Fruit fly (Drosophila melanogaster) whole organism, embryonic: ENCODE measurements around the gene Lcp65Ad.
A peak's percentile ranks its signal among the peaks of the same experiment; 100 is the strongest.

Source experiments
- BEAF-32 ChIP-seq: fragments of 200-800 bp; sonication (Bioruptor generic); optimal IDR thresholded peaks from 3 replicates; lab custom pipeline; 2017; ENCODE audit warnings: missing biosample characterization, missing genetic modification characterization, mild to moderate bottlenecking, moderate library complexity, missing genetic modification reagents
- Bgb ChIP-seq: fragments of 200-800 bp; sonication (Bioruptor generic); IDR thresholded peaks from 2 replicates; pipeline ENCODE4 v1.3.6; 2022; ENCODE audit warnings: missing biosample characterization, missing genetic modification characterization; ENCODE audit not compliant: partially characterized antibody
- CG10267 ChIP-seq: fragments of 200-800 bp; sonication (Bioruptor generic); optimal IDR thresholded peaks from 2 replicates; lab custom pipeline; 2018; ENCODE audit warnings: missing biosample characterization, mild to moderate bottlenecking, missing genetic modification characterization, moderate library complexity
- CG13287 ChIP-seq: fragments of 200-800 bp; sonication (Bioruptor generic); IDR thresholded peaks from 2 replicates; pipeline ENCODE4 v1.3.6; 2022; ENCODE audit warnings: missing biosample characterization, missing genetic modification characterization; ENCODE audit not compliant: partially characterized antibody
- CG14050 ChIP-seq: fragments of 200-800 bp; sonication (Bioruptor generic); IDR thresholded peaks from 3 replicates; pipeline ENCODE4 v1.3.6; 2022; ENCODE audit warnings: missing biosample characterization, missing genetic modification characterization
- CG15269 ChIP-seq: fragments of 200-800 bp; sonication (Bioruptor generic); optimal IDR thresholded peaks from 2 replicates; lab custom pipeline; 2018; ENCODE audit warnings: missing biosample characterization, mild to moderate bottlenecking, missing genetic modification characterization, moderate library complexity
- CG1529 ChIP-seq: fragments of 200-800 bp; sonication (Bioruptor generic); optimal IDR thresholded peaks from 3 replicates; lab custom pipeline; 2018; ENCODE audit warnings: missing biosample characterization, missing genetic modification characterization
- CG16863 ChIP-seq: fragments of 200-800 bp; sonication (Bioruptor generic); optimal IDR thresholded peaks from 3 replicates; lab custom pipeline; 2016; ENCODE audit warnings: missing biosample characterization, missing genetic modification characterization
- CG17359 ChIP-seq: fragments of 200-800 bp; sonication (Bioruptor generic); optimal IDR thresholded peaks from 3 replicates; lab custom pipeline; 2018; ENCODE audit warnings: missing biosample characterization, mild to moderate bottlenecking, missing genetic modification characterization, moderate library complexity
- CG17612 ChIP-seq: fragments of 200-800 bp; sonication (Bioruptor generic); IDR thresholded peaks from 2 replicates; pipeline ENCODE4 v1.3.6; 2022; ENCODE audit warnings: missing biosample characterization, missing genetic modification characterization
- CG18764 ChIP-seq: fragments of 200-800 bp; sonication (Bioruptor generic); optimal IDR thresholded peaks from 3 replicates; lab custom pipeline; 2016; ENCODE audit warnings: missing biosample characterization, missing genetic modification characterization
- CG31441 ChIP-seq: fragments of 200-800 bp; sonication (Bioruptor generic); IDR thresholded peaks from 2 replicates; pipeline ENCODE4 v1.3.6; 2022; ENCODE audit warnings: missing biosample characterization, missing genetic modification characterization
- CG33213 ChIP-seq: fragments of 200-800 bp; sonication (Bioruptor generic); optimal IDR thresholded peaks from 3 replicates; lab custom pipeline; 2016; ENCODE audit warnings: missing biosample characterization, missing genetic modification characterization
- CG34224 ChIP-seq: fragments of 200-800 bp; sonication (Bioruptor generic); IDR thresholded peaks from 3 replicates; pipeline ENCODE4 v1.3.6; 2022; ENCODE audit warnings: missing biosample characterization, missing genetic modification characterization; ENCODE audit not compliant: partially characterized antibody
- CG4424 ChIP-seq: fragments of 200-800 bp; sonication (Bioruptor generic); optimal IDR thresholded peaks from 3 replicates; lab custom pipeline; 2016; ENCODE audit warnings: missing biosample characterization, missing genetic modification characterization
- CG7987 ChIP-seq: fragments of 200-800 bp; sonication (Bioruptor generic); optimal IDR thresholded peaks from 2 replicates; lab custom pipeline; 2018; ENCODE audit warnings: missing biosample characterization, mild to moderate bottlenecking, missing genetic modification characterization, moderate library complexity
- CG9609 ChIP-seq: fragments of 200-800 bp; sonication (Bioruptor generic); optimal IDR thresholded peaks from 3 replicates; lab custom pipeline; 2016; ENCODE audit warnings: missing biosample characterization, missing genetic modification characterization
- CG9817 ChIP-seq: fragments of 200-800 bp; sonication (Bioruptor generic); optimal IDR thresholded peaks from 2 replicates; lab custom pipeline; 2018; ENCODE audit warnings: missing biosample characterization, mild to moderate bottlenecking, missing genetic modification characterization, moderate library complexity
- CG9932 ChIP-seq: fragments of 200-800 bp; sonication (Bioruptor generic); IDR thresholded peaks from 2 replicates; pipeline ENCODE4 v1.3.6; 2022; ENCODE audit warnings: missing biosample characterization, missing genetic modification characterization
- Ets65A ChIP-seq: fragments of 200-800 bp; sonication (Bioruptor generic); peaks from one replicate; lab custom pipeline; 2016; ENCODE audit warnings: missing biosample characterization, missing genetic modification characterization
- Fer1 ChIP-seq: fragments of 200-800 bp; sonication (Bioruptor generic); optimal IDR thresholded peaks from 2 replicates; lab custom pipeline; 2017; ENCODE audit warnings: missing biosample characterization, mild to moderate bottlenecking, missing genetic modification characterization
- Gsc ChIP-seq: fragments of 200-800 bp; sonication (Bioruptor generic); IDR thresholded peaks from 2 replicates; pipeline ENCODE4 v1.3.6; 2022; ENCODE audit warnings: missing biosample characterization, missing genetic modification characterization
- Hmr ChIP-seq: fragments of 200-800 bp; sonication (Bioruptor generic); optimal IDR thresholded peaks from 3 replicates; lab custom pipeline; 2017; ENCODE audit warnings: mild to moderate bottlenecking, missing biosample characterization, missing genetic modification reagents, missing genetic modification characterization
- Hr78 ChIP-seq, 2 experiments: fragments of 200-800 bp in 1 of 2; fragments of >200 bp in 1 of 2; sonication (Bioruptor generic) in 1 of 2; optimal IDR thresholded peaks; 2 replicates each; lab custom pipeline; 2017 to 2019; ENCODE audit warnings: missing biosample characterization in 2 of 2, missing genetic modification characterization in 2 of 2, mild to moderate bottlenecking in 1 of 2, moderate library complexity in 1 of 2
- Nf-YB ChIP-seq: fragments of 200-800 bp; sonication (Bioruptor generic); optimal IDR thresholded peaks from 3 replicates; lab custom pipeline; 2019; ENCODE audit warnings: missing biosample characterization, mild to moderate bottlenecking, missing genetic modification characterization, moderate library complexity
- Oaz ChIP-seq: fragments of 200-800 bp; sonication (Bioruptor generic); IDR thresholded peaks from 2 replicates; pipeline ENCODE4 v1.3.6; 2022; ENCODE audit warnings: missing biosample characterization, missing genetic modification characterization
- Oli ChIP-seq: fragments of 200-800 bp; sonication (Bioruptor generic); optimal IDR thresholded peaks from 2 replicates; lab custom pipeline; 2018; ENCODE audit warnings: missing biosample characterization, mild to moderate bottlenecking, missing genetic modification characterization, moderate library complexity
- Six4 ChIP-seq: fragments of 200-800 bp; sonication (Bioruptor generic); optimal IDR thresholded peaks from 2 replicates; lab custom pipeline; 2016; ENCODE audit warnings: missing biosample characterization, missing genetic modification characterization
- Sry-δ ChIP-seq: fragments of 200-800 bp; sonication (Bioruptor generic); optimal IDR thresholded peaks from 2 replicates; lab custom pipeline; 2016; ENCODE audit warnings: missing biosample characterization, missing genetic modification characterization
- Xbp1 ChIP-seq: fragments of 200-800 bp; sonication (Bioruptor generic); optimal IDR thresholded peaks from 3 replicates; lab custom pipeline; 2016; ENCODE audit warnings: missing biosample characterization, mild to moderate bottlenecking, missing genetic modification characterization
- az2 ChIP-seq: fragments of 200-800 bp; sonication (Bioruptor generic); optimal IDR thresholded peaks from 3 replicates; lab custom pipeline; 2016; ENCODE audit warnings: missing biosample characterization, missing genetic modification characterization
- bbx ChIP-seq: fragments of 200-800 bp; sonication (Bioruptor generic); IDR thresholded peaks from 2 replicates; pipeline ENCODE4 v1.3.6; 2022; ENCODE audit warnings: missing biosample characterization, missing genetic modification characterization; ENCODE audit not compliant: partially characterized antibody
- cato ChIP-seq: fragments of 200-800 bp; sonication (Bioruptor generic); optimal IDR thresholded peaks from 2 replicates; lab custom pipeline; 2016; ENCODE audit warnings: missing biosample characterization, missing genetic modification characterization, borderline replicate concordance
- gfzf ChIP-seq: fragments of 200-800 bp; sonication (Bioruptor generic); optimal IDR thresholded peaks from 2 replicates; lab custom pipeline; 2016; ENCODE audit warnings: missing biosample characterization, mild to moderate bottlenecking, missing genetic modification characterization, moderate library complexity
- hkb ChIP-seq, 2 experiments: fragments of 200-800 bp in 1 of 2; fragments of >200 bp in 1 of 2; sonication (Bioruptor generic) in 1 of 2; IDR thresholded peaks in 1 of 2; optimal IDR thresholded peaks in 1 of 2; 2 replicates each; pipeline versions ENCODE4 v1.3.6 to Lab custom; 2017 to 2022; ENCODE audit warnings: missing biosample characterization in 1 of 2, missing genetic modification characterization in 1 of 2
- jing ChIP-seq: fragments of 200-800 bp; sonication (Bioruptor generic); optimal IDR thresholded peaks from 2 replicates; lab custom pipeline; 2018; ENCODE audit warnings: missing biosample characterization, mild to moderate bottlenecking, missing genetic modification characterization
- lbe ChIP-seq: fragments of 200-800 bp; sonication (Bioruptor generic); optimal IDR thresholded peaks from 2 replicates; lab custom pipeline; 2016; ENCODE audit warnings: missing biosample characterization, mild to moderate bottlenecking, missing genetic modification characterization
- pho ChIP-seq: fragments of 200-800 bp; sonication (Bioruptor generic); optimal IDR thresholded peaks from 2 replicates; lab custom pipeline; 2016; ENCODE audit warnings: missing biosample characterization, missing genetic modification characterization
- phol ChIP-seq: fragments of 200-800 bp; sonication (Bioruptor generic); optimal IDR thresholded peaks from 3 replicates; lab custom pipeline; 2018; ENCODE audit warnings: missing biosample characterization, mild to moderate bottlenecking, missing genetic modification characterization, moderate library complexity
- pzg ChIP-seq: fragments of 200-800 bp; sonication (Bioruptor generic); optimal IDR thresholded peaks from 3 replicates; lab custom pipeline; 2018; ENCODE audit warnings: missing biosample characterization, mild to moderate bottlenecking, missing genetic modification characterization, moderate library complexity
- sens-2 ChIP-seq: fragments of 200-800 bp; sonication (Bioruptor generic); IDR thresholded peaks from 2 replicates; pipeline ENCODE4 v1.3.6; 2022; ENCODE audit warnings: missing biosample characterization, missing genetic modification characterization
- shn ChIP-seq: fragments of 200-800 bp; sonication (Bioruptor generic); optimal IDR thresholded peaks from 3 replicates; lab custom pipeline; 2016; ENCODE audit warnings: missing biosample characterization, missing genetic modification characterization
- sisA ChIP-seq: fragments of 200-800 bp; sonication (Bioruptor generic); IDR thresholded peaks from 2 replicates; pipeline ENCODE4 v1.3.6; 2022; ENCODE audit warnings: missing biosample characterization, missing genetic modification characterization
- slbo ChIP-seq: fragments of 200-800 bp; sonication (Bioruptor generic); IDR thresholded peaks from 2 replicates; pipeline ENCODE4 v1.3.6; 2022; ENCODE audit warnings: missing biosample characterization, missing genetic modification characterization
- sna ChIP-seq: fragments of 200-800 bp; sonication (Bioruptor generic); IDR thresholded peaks from 2 replicates; pipeline ENCODE4 v1.3.6; 2022; ENCODE audit warnings: missing biosample characterization, missing genetic modification characterization; ENCODE audit not compliant: partially characterized antibody
- tin ChIP-seq: fragments of 200-800 bp; sonication (Bioruptor generic); optimal IDR thresholded peaks from 3 replicates; lab custom pipeline; 2016; ENCODE audit warnings: missing biosample characterization, missing genetic modification characterization
- tll ChIP-seq, 2 experiments: fragments of 200-800 bp in 1 of 2; fragments of >200 bp in 1 of 2; sonication (Bioruptor generic) in 1 of 2; optimal IDR thresholded peaks; 2 replicates each; lab custom pipeline; 2017 to 2019; ENCODE audit warnings: missing biosample characterization in 2 of 2, missing genetic modification characterization in 2 of 2, mild to moderate bottlenecking in 1 of 2, moderate library complexity in 1 of 2
- tx ChIP-seq: fragments of 200-800 bp; sonication (Bioruptor generic); optimal IDR thresholded peaks from 2 replicates; lab custom pipeline; 2016; ENCODE audit warnings: missing biosample characterization, missing genetic modification characterization

The Lcp65Ad gene

DNA sequence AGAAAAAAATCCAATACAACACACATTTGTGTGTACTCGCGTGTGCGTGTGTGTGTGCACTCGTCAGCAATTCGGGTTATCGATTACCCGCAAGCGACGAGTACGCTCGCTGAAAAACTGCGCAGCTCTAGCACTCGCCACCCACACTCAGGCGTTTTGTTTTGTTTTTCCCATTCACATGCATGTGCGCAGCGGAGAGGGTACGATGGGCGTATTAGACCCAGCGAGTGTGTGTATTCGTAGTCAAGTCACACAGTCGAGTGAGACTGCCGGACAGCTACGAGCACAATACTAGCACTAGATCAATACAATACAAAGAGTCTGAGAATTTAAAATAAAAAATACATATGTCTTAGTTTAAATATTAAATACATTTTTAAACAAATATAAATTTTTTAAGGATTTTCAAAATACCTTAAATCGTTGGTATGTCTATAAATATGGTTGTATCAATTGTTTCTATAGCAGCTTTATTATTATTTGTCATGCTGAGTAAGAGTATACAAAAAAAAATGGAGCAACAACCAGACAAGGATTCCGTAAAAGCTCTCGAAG, 41.8 kb downstream of the Lcp65Ad start, which contains the start of the genes D19B and CG43293 (continued):
- TF ChIP-seq shn (GFP tag; lab: Kevin White, UChicago) = peak; percentile 85
- peak; percentile 97 for TF ChIP-seq slbo (GFP tag; lab: Robert Waterston, UW)
- peak; percentile 91 for TF ChIP-seq CG7987
- TF ChIP-seq gfzf = peak; percentile 21
- TF ChIP-seq tin (GFP tag; lab: Kevin White, UChicago) = peak; percentile 92
- no peak for TF ChIP-seq hkb (optimal IDR thresholded peaks at IDR 0.05; lab: Kevin White, UChicago)
- TF ChIP-seq hkb (GFP tag; IDR thresholded peaks at IDR 0.05; lab: Robert Waterston, UW) = peak; percentile 91
- TF ChIP-seq jing (GFP tag; lab: Kevin White, UChicago) = no peak
- TF ChIP-seq CG9932 (GFP tag; lab: Robert Waterston, UW) = peak; percentile 95
- TF ChIP-seq Oli (tag; lab: Kevin White, UChicago) = peak; percentile 83
- TF ChIP-seq Sry-δ = peak; percentile 90
- peak; percentile 92 for TF ChIP-seq CG17359
- peak; percentile 82 for TF ChIP-seq CG14050 (GFP tag; lab: Robert Waterston, UW)
- TF ChIP-seq pzg (GFP tag; lab: Kevin White, UChicago) = peak; percentile 81
- TF ChIP-seq cato (GFP tag; lab: Kevin White, UChicago) = peak; percentile 80
- TF ChIP-seq BEAF-32 (GFP tag; lab: Kevin White, UChicago) = peak; percentile 43
- TF ChIP-seq tx (GFP tag; lab: Kevin White, UChicago) = peak; percentile 77
- no peak for TF ChIP-seq Gsc (GFP tag; lab: Robert Waterston, UW)
- TF ChIP-seq sens-2 = peak; percentile 64
- TF ChIP-seq Six4 (GFP tag; lab: Kevin White, UChicago) = peak; percentile 90
- TF ChIP-seq phol (tag; lab: Kevin White, UChicago) = peak; percentile 81
- peak; percentile 87 for TF ChIP-seq CG9609
- TF ChIP-seq Hr78 (GFP tag; optimal IDR thresholded peaks at IDR 0.05; lab: Kevin White, UChicago) = no peak
- TF ChIP-seq CG15269 (tag; lab: Kevin White, UChicago) = peak; percentile 89
- TF ChIP-seq CG4424 = peak; percentile 88
- peak; percentile 85 for TF ChIP-seq pho
- peak; percentile 59; the same call in 1 of the 2 replicates for TF ChIP-seq Bgb
- peak; percentile 53; the same call in 2 of the 3 replicates for TF ChIP-seq CG34224 (GFP tag; lab: Robert Waterston, UW)
- TF ChIP-seq CG10267 (tag; lab: Kevin White, UChicago) = peak; percentile 82
- peak; percentile 94 for TF ChIP-seq Xbp1
- peak; percentile 69 for TF ChIP-seq Nf-YB (GFP tag; lab: Kevin White, UChicago)
- peak; percentile 91 for TF ChIP-seq sisA (GFP tag; lab: Robert Waterston, UW)
- peak; percentile 80 for TF ChIP-seq CG9817 (tag; lab: Kevin White, UChicago)
- TF ChIP-seq Oaz (GFP tag; lab: Robert Waterston, UW) = peak; percentile 66
- TF ChIP-seq Hmr (GFP tag; lab: Kevin White, UChicago) = peak; percentile 90
- TF ChIP-seq CG16863 (GFP tag; lab: Kevin White, UChicago) = peak; percentile 80
- peak; percentile 81 for TF ChIP-seq CG33213 (GFP tag; lab: Kevin White, UChicago)
- TF ChIP-seq Fer1 (GFP tag; lab: Kevin White, UChicago) = peak; percentile 87
- TF ChIP-seq sna (GFP tag; lab: Robert Waterston, UW) = peak; percentile 54; the same call in 1 of the 2 replicates
- peak; percentile 98 for TF ChIP-seq Ets65A (GFP tag; lab: Kevin White, UChicago)
- TF ChIP-seq CG1529 (GFP tag; lab: Kevin White, UChicago) = peak; percentile 72
- peak; percentile 85 for TF ChIP-seq CG18764 (GFP tag; lab: Kevin White, UChicago)
- TF ChIP-seq CG31441 = peak; percentile 79
- TF ChIP-seq CG13287 = peak; percentile 79
- TF ChIP-seq lbe (GFP tag; lab: Kevin White, UChicago) = peak; percentile 78
- peak; percentile 77 for TF ChIP-seq bbx (GFP tag; lab: Robert Waterston, UW)
- TF ChIP-seq CG17612 (GFP tag; lab: Robert Waterston, UW) = peak; percentile 66
- peak in 1 of 2 experiments; percentile 76 for TF ChIP-seq tll (GFP tag; optimal IDR thresholded peaks at IDR 0.05; lab: Kevin White, UChicago)
- peak; percentile 94 for TF ChIP-seq az2 (GFP tag; lab: Kevin White, UChicago)
